Fruit fly (Drosophila melanogaster) Kc167 (cell line): ENCODE results near the gene CG1208.

Experiments used
- Sin3A ChIP-seq: fragments of >200 bp; optimal IDR thresholded peaks from 2 replicates; lab custom pipeline; 2018; ENCODE audit warnings: missing external identifiers
- psq ChIP-seq: fragments of >200 bp; optimal IDR thresholded peaks from 2 replicates; lab custom pipeline; 2017; ENCODE audit warnings: missing external identifiers

- TF ChIP-seq psq (lab: Kevin White, UChicago) (no peak), Sin3A (lab: Kevin White, UChicago) (no peak)
Measured at dm6 chr3R:5821243-5821642, 10.2 kb upstream of the CG1208 start, which contains the start of gene Hpr1.
